Worm (Caenorhabditis elegans): ENCODE results near the gene T19E7.6.

The T19E7.6 gene

DNA sequence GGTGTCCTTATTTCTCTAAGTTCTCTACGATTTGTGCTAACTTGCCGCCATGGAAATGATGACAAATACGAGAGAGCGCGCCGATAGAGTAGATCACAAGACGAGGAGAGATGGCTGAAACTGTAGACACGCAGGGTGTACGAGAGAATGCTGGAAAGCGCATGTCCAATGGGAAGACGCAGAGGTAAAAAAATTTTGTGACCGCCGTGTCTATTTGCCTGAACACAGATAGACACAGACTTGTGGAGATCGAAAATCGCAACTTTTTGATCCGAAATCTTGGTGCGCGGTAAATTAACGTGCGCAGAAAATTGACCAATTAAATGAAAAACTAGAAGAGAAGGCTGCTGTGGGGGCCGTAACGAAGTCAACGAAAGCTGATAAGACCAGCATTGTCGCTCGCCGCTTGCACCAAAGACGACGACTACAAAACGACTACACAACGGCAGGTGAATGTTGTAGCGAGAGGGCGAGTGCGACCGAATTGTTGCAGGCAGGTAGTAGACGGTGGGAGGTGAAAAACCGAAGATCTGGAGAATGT lies 12.1 kb downstream of the T19E7.6 start (continued):
- TF ChIP-seq ceh-91 (GFP tag; IDR thresholded peaks at IDR 0.05) (0 out of 2 replicates have a peak, but pooled peaks have one; percentile 26), mxl-1 (tag; optimal IDR thresholded peaks at IDR 0.05) (no peak), rpc-1 (optimal IDR thresholded peaks at IDR 0.05) (no peak), rpc-1 (tag; optimal IDR thresholded peaks at IDR 0.05) (no peak), F23B12.7 (tag; optimal IDR thresholded peaks at IDR 0.05; ENCODE audit: insufficient read depth) (no peak), D2030.7 (GFP tag; IDR thresholded peaks at IDR 0.05) (no peak), lin-35 (GFP tag; optimal IDR thresholded peaks at IDR 0.05) (peak in 1 of 3 experiments; percentile 34), nhr-27 (tag; optimal IDR thresholded peaks at IDR 0.05) (no peak), T07F8.4 (tag; optimal IDR thresholded peaks at IDR 0.05) (no peak)

DNA sequence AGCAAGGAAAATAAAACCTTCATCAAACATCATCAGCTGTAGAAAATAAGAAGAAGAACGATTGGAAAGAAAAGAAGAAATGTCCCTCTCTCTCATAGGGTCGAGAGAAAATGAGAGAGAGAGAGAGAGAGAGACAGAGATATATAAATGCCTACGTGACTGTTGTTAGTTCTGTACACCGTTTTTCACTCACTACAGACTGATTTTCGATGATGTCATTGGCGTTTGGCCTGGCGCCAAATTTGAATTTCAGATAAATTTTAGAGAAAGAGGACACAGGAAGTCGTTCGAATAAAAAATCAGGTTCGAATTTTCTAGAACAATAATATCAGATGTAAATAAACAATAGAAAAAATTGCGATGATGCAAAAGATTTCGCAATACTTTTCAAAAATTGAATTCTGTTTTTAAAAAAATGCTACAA lies 13.3 kb downstream of the T19E7.6 start:
- TF ChIP-seq C06A6.2 (GFP tag; conservative IDR thresholded peaks at IDR 0.05), result peak; percentile 61; the same call in 1 of the 2 replicates
- TF ChIP-seq lin-40 (tag; optimal IDR thresholded peaks at IDR 0.05), result peak; percentile 66
- TF ChIP-seq lin-26 (GFP tag; IDR thresholded peaks at IDR 0.05), result 0 out of 2 replicates have a peak, but pooled peaks have one; percentile 53
- TF ChIP-seq mes-4 (tag; optimal IDR thresholded peaks at IDR 0.05), result no peak
- no peak for TF ChIP-seq F52B5.7 (tag; optimal IDR thresholded peaks at IDR 0.05)
- no peak for TF ChIP-seq Y95B8A.8 (GFP tag; IDR thresholded peaks at IDR 0.05)
- peak; percentile 43 for TF ChIP-seq somi-1 (GFP tag; optimal IDR thresholded peaks at IDR 0.05)
- peak; percentile 19 for TF ChIP-seq tbp1 (GFP tag; optimal IDR thresholded peaks at IDR 0.05)
- TF ChIP-seq cebp-1 (GFP tag; IDR thresholded peaks at IDR 0.05), result peak; percentile 85
- peak; percentile 94 for TF ChIP-seq cebp-1 (tag; optimal IDR thresholded peaks at IDR 0.05)
- TF ChIP-seq attf-5 (GFP tag; optimal IDR thresholded peaks at IDR 0.05), result peak; percentile 41
- peak; percentile 68 for TF ChIP-seq ztf-26 (tag; optimal IDR thresholded peaks at IDR 0.05)
- 0 out of 2 replicates have a peak, but pooled peaks have one; percentile 19 for TF ChIP-seq dox-1 (GFP tag; IDR thresholded peaks at IDR 0.05)
- peak; percentile 23 for TF ChIP-seq nhr-90 (tag; optimal IDR thresholded peaks at IDR 0.05)
- peak; percentile 88 for TF ChIP-seq atf-7 (tag; optimal IDR thresholded peaks at IDR 0.05)
- TF ChIP-seq lin-54 (GFP tag; optimal IDR thresholded peaks at IDR 0.05), result peak; percentile 71
- TF ChIP-seq ama-1 (optimal IDR thresholded peaks at IDR 0.05), result peak; percentile 60
- TF ChIP-seq ama-1 (GFP tag; optimal IDR thresholded peaks at IDR 0.05), result no peak
- TF ChIP-seq nfyb-1 (GFP tag; IDR thresholded peaks at IDR 0.05), result peak; percentile 59; the same call in 1 of the 2 replicates
- TF ChIP-seq F55B11.4 (tag; optimal IDR thresholded peaks at IDR 0.05; ENCODE audit: borderline replicate concordance, insufficient read depth), result no peak
- peak; percentile 48; the same call in 1 of the 2 replicates for TF ChIP-seq K11D2.4 (GFP tag; IDR thresholded peaks at IDR 0.05)

DNA sequence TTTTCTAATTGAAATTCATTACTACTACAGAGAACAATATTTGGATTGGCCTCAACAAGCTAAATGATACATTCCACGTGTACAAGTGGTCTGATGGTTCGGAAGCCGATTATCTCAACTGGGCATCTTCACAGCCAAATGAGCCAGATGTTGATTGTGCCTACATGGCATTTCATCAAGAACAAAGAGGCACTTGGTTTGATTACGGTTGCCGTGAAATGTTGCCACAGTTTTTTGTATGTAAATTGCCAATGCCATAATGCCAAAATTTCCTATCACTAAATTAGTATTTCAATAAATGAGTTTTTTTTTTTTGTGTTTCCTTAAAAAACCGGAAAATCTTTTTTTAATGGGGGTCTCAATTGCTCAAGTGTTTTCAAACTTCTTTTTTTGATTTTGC lies 14.6 kb downstream of the T19E7.6 start:
- TF ChIP-seq ccch-3 (GFP tag; optimal IDR thresholded peaks at IDR 0.05) (no peak), hrde-1 (tag; optimal IDR thresholded peaks at IDR 0.05; ENCODE audit: borderline replicate concordance) (no peak), rcor-1 (GFP tag; IDR thresholded peaks at IDR 0.05) (no peak)

DNA sequence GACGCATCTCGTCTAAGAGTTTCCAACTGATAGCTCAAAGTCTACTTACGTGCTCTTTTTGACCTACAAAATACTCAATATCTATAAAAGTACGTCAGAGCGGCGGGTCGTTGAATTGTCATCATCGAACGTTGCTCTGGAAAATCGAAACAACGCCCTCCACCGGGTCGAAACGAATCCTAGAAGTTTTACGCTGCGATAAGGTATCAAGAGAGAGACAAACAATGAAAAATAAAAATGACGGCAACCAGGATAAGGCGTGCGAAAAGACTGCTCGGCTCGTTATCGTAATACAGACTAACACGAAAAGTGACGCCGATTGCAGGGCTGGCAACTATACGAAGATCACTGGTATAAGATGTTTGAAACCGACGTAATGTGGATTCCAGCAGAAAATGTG lies 15.1 kb downstream of the T19E7.6 start:
- TF ChIP-seq F10E7.11 (tag; optimal IDR thresholded peaks at IDR 0.05) (no peak), let-607 (tag; optimal IDR thresholded peaks at IDR 0.05) (no peak), Y53G8AR.9 (GFP tag; conservative IDR thresholded peaks at IDR 0.05) (0 out of 2 replicates have a peak, but pooled peaks have one; percentile 41), F23B12.7 (tag; optimal IDR thresholded peaks at IDR 0.05; ENCODE audit: insufficient read depth) (no peak), sptf-2 (GFP tag; optimal IDR thresholded peaks at IDR 0.05) (no peak), hsf-1 (GFP tag; IDR thresholded peaks at IDR 0.05) (no peak), ceh-91 (GFP tag; IDR thresholded peaks at IDR 0.05) (no peak), madf-10 (tag; optimal IDR thresholded peaks at IDR 0.05) (peak; percentile 38), attf-3 (GFP tag; conservative IDR thresholded peaks at IDR 0.05) (no peak), mcd-1 (GFP tag; IDR thresholded peaks at IDR 0.05) (0 out of 2 replicates have a peak, but pooled peaks have one; percentile 6), ets-4 (GFP tag; optimal IDR thresholded peaks at IDR 0.05) (no peak), mel-28 (tag; optimal IDR thresholded peaks at IDR 0.05; ENCODE audit: borderline replicate concordance) (no peak), Y53F4B.3 (GFP tag; IDR thresholded peaks at IDR 0.05) (no peak), madf-6 (GFP tag; IDR thresholded peaks at IDR 0.05) (no peak), cebp-2 (GFP tag; IDR thresholded peaks at IDR 0.05) (no peak), dox-1 (GFP tag; IDR thresholded peaks at IDR 0.05) (peak; percentile 59; the same call in 1 of the 2 replicates)

All from whole organism, young adult.